Worm (Caenorhabditis elegans): ENCODE data around the gene C25E10.13.

C25E10.13 gene

ce11 chrV:9101062-9101461, 41.5 kb downstream of the C25E10.13 start, which contains the start of gene frpr-6:
Gene frpr-6, minus strand, starts transcription at chrV:9101162.
- no peak for TF ChIP-seq ztf-26 (tag; optimal IDR thresholded peaks at IDR 0.05)
- no peak for TF ChIP-seq cebp-1 (GFP tag; IDR thresholded peaks at IDR 0.05)
- no peak for TF ChIP-seq cebp-1 (tag; optimal IDR thresholded peaks at IDR 0.05)
- no peak for TF ChIP-seq ztf-3 (GFP tag; optimal IDR thresholded peaks at IDR 0.05)
- TF ChIP-seq bed-2 (GFP tag; IDR thresholded peaks at IDR 0.05) = no peak
- no peak for TF ChIP-seq F23B12.7 (tag; optimal IDR thresholded peaks at IDR 0.05; ENCODE audit: insufficient read depth)
- TF ChIP-seq die-1 (tag; optimal IDR thresholded peaks at IDR 0.05) = no peak
- no peak for TF ChIP-seq F57A8.1 (GFP tag; optimal IDR thresholded peaks at IDR 0.05)
- TF ChIP-seq egl-44 (GFP tag; IDR thresholded peaks at IDR 0.05) = no peak
- no peak for TF ChIP-seq C06A6.2 (GFP tag; conservative IDR thresholded peaks at IDR 0.05)

ce11 chrV:9108219-9108618, 48.7 kb downstream of the C25E10.13 start, which contains the start of gene F21C10.18:
Gene F21C10.18, plus strand, starts transcription at chrV:9108519.
- TF ChIP-seq somi-1 (GFP tag; optimal IDR thresholded peaks at IDR 0.05) = no peak
- no peak for TF ChIP-seq egl-18 (GFP tag; IDR thresholded peaks at IDR 0.05)
- TF ChIP-seq sea-2 (GFP tag; IDR thresholded peaks at IDR 0.05) = no peak
- TF ChIP-seq lin-40 (tag; optimal IDR thresholded peaks at IDR 0.05) = no peak
- TF ChIP-seq hrde-1 (tag; optimal IDR thresholded peaks at IDR 0.05; ENCODE audit: borderline replicate concordance) = no peak
- no peak for TF ChIP-seq B0019.2 (GFP tag; conservative IDR thresholded peaks at IDR 0.05)
- no peak for TF ChIP-seq tbx-9 (tag; optimal IDR thresholded peaks at IDR 0.05; ENCODE audit: borderline replicate concordance)
- no peak for TF ChIP-seq die-1 (tag; optimal IDR thresholded peaks at IDR 0.05)
- TF ChIP-seq hmg-20 (GFP tag; IDR thresholded peaks at IDR 0.05) = no peak
- no peak for TF ChIP-seq ztf-28 (GFP tag; IDR thresholded peaks at IDR 0.05)
- TF ChIP-seq attf-3 (GFP tag; conservative IDR thresholded peaks at IDR 0.05) = no peak
- no peak for TF ChIP-seq Y95B8A.8 (GFP tag; IDR thresholded peaks at IDR 0.05)
- TF ChIP-seq ama-1 (optimal IDR thresholded peaks at IDR 0.05) = no peak
- no peak for TF ChIP-seq ama-1 (GFP tag; optimal IDR thresholded peaks at IDR 0.05)
- no peak for TF ChIP-seq ekl-4 (GFP tag; IDR thresholded peaks at IDR 0.05)
- TF ChIP-seq ztf-18 (tag; optimal IDR thresholded peaks at IDR 0.05) = no peak
- no peak for TF ChIP-seq hlh-12 (tag; optimal IDR thresholded peaks at IDR 0.05)
- no peak for TF ChIP-seq ztf-25 (GFP tag; IDR thresholded peaks at IDR 0.05)
- no peak for TF ChIP-seq rec-8 (tag; optimal IDR thresholded peaks at IDR 0.05)
- no peak for TF ChIP-seq xnd-1 (tag; optimal IDR thresholded peaks at IDR 0.05)
- no peak for TF ChIP-seq mel-28 (tag; optimal IDR thresholded peaks at IDR 0.05; ENCODE audit: borderline replicate concordance)

ce11 chrV:9109281-9109680, 49.8 kb downstream of the C25E10.13 start, which contains the start of gene pqn-31:
Gene pqn-31, plus strand, starts transcription at chrV:9109581.
- TF ChIP-seq lin-35 (GFP tag; optimal IDR thresholded peaks at IDR 0.05) (no peak), nhr-179 (tag; optimal IDR thresholded peaks at IDR 0.05) (no peak), ceh-79 (tag; optimal IDR thresholded peaks at IDR 0.05) (no peak), hlh-26 (GFP tag; conservative IDR thresholded peaks at IDR 0.05) (no peak), C06A6.2 (GFP tag; conservative IDR thresholded peaks at IDR 0.05) (no peak), rec-8 (tag; optimal IDR thresholded peaks at IDR 0.05) (no peak), B0261.1 (tag; optimal IDR thresholded peaks at IDR 0.05) (no peak), ceh-91 (GFP tag; IDR thresholded peaks at IDR 0.05) (no peak), fkh-3 (tag; optimal IDR thresholded peaks at IDR 0.05) (no peak), F49E8.2 (tag; optimal IDR thresholded peaks at IDR 0.05; ENCODE audit: insufficient read depth) (no peak), aptf-3 (GFP tag; IDR thresholded peaks at IDR 0.05) (no peak), nfya-1 (tag; optimal IDR thresholded peaks at IDR 0.05; ENCODE audit: borderline replicate concordance, insufficient read depth) (no peak), snpc-1.3 (tag; optimal IDR thresholded peaks at IDR 0.05; ENCODE audit: insufficient read depth) (no peak), ZK185.1 (tag; optimal IDR thresholded peaks at IDR 0.05; ENCODE audit: poor library complexity, severe bottlenecking) (no peak), nhr-90 (tag; optimal IDR thresholded peaks at IDR 0.05) (no peak), tlf-1 (GFP tag; optimal IDR thresholded peaks at IDR 0.05) (no peak), unc-62 (GFP tag; optimal IDR thresholded peaks at IDR 0.05) (no peak), bed-2 (GFP tag; IDR thresholded peaks at IDR 0.05) (no peak), Y67H2A.10 (GFP tag; conservative IDR thresholded peaks at IDR 0.05) (no peak), B0336.3 (GFP tag; IDR thresholded peaks at IDR 0.05) (no peak)
